Fruit fly (Drosophila melanogaster): ENCODE results near the gene Pkd2.
A peak's percentile ranks its signal among the peaks of the same experiment; 100 is the strongest.

Pkd2 gene

dm6 chr2L:12372436-12372835, 25.6 kb upstream of the Pkd2 start (continued):
- TF ChIP-seq CG10979 (tag; optimal IDR thresholded peaks at IDR 0.05) (no peak), exex (tag; optimal IDR thresholded peaks at IDR 0.05) (no peak), hth (optimal IDR thresholded peaks at IDR 0.05) (no peak), CG34376 (GFP tag; optimal IDR thresholded peaks at IDR 0.05) (no peak), bowl (GFP tag; IDR thresholded peaks at IDR 0.05) (no peak), CG13624 (GFP tag; optimal IDR thresholded peaks at IDR 0.05) (no peak), CoRest (tag; optimal IDR thresholded peaks at IDR 0.05) (no peak), Hand (GFP tag; optimal IDR thresholded peaks at IDR 0.05) (no peak), CG6654 (GFP tag; optimal IDR thresholded peaks at IDR 0.05) (no peak), odd (GFP tag; optimal IDR thresholded peaks at IDR 0.05) (peak; percentile 20), cwo (GFP tag; optimal IDR thresholded peaks at IDR 0.05) (peak; percentile 26), Hsf (GFP tag; optimal IDR thresholded peaks at IDR 0.05) (no peak), tll (GFP tag; optimal IDR thresholded peaks at IDR 0.05) (no peak), kay (GFP tag; optimal IDR thresholded peaks at IDR 0.05) (no peak), CG12769 (tag; optimal IDR thresholded peaks at IDR 0.05) (peak; percentile 58), Atf-2 (GFP tag; optimal IDR thresholded peaks at IDR 0.05) (peak; percentile 8), ind (GFP tag; optimal IDR thresholded peaks at IDR 0.05) (no peak), CG6813 (GFP tag; optimal IDR thresholded peaks at IDR 0.05) (peak; percentile 54), al (GFP tag; IDR thresholded peaks at IDR 0.05) (no peak), CG10321 (GFP tag; IDR thresholded peaks at IDR 0.05) (0 out of 2 replicates have a peak, but pooled peaks have one; percentile 18), Drgx (GFP tag; IDR thresholded peaks at IDR 0.05) (no peak), lab (GFP tag; optimal IDR thresholded peaks at IDR 0.05) (peak; percentile 83), Dip2 (GFP tag; IDR thresholded peaks at IDR 0.05) (no peak), Asciz (GFP tag; optimal IDR thresholded peaks at IDR 0.05) (peak; percentile 35), Dip3 (GFP tag; optimal IDR thresholded peaks at IDR 0.05) (no peak), crp (GFP tag; optimal IDR thresholded peaks at IDR 0.05) (no peak), BtbVII (GFP tag; optimal IDR thresholded peaks at IDR 0.05) (peak; percentile 17), chn (GFP tag; optimal IDR thresholded peaks at IDR 0.05) (no peak), PHDP (tag; optimal IDR thresholded peaks at IDR 0.05) (peak; percentile 54), Bteb2 (GFP tag; optimal IDR thresholded peaks at IDR 0.05) (peak; percentile 11), ham (GFP tag; IDR thresholded peaks at IDR 0.05) (no peak), CG4820 (GFP tag; optimal IDR thresholded peaks at IDR 0.05) (no peak), CG10209 (GFP tag; optimal IDR thresholded peaks at IDR 0.05) (peak; percentile 51), CG31224 (GFP tag; IDR thresholded peaks at IDR 0.05) (no peak), TFAM (GFP tag; optimal IDR thresholded peaks at IDR 0.05) (no peak), CG5180 (GFP tag; optimal IDR thresholded peaks at IDR 0.05) (no peak), Eip74EF (GFP tag; optimal IDR thresholded peaks at IDR 0.05) (no peak), Dref (GFP tag; IDR thresholded peaks at IDR 0.05) (no peak), tin (GFP tag; optimal IDR thresholded peaks at IDR 0.05) (no peak), sqz (GFP tag; optimal IDR thresholded peaks at IDR 0.05) (no peak), hb (GFP tag; IDR thresholded peaks at IDR 0.05; ENCODE audit: partially characterized antibody) (no peak), HLH54F (GFP tag; optimal IDR thresholded peaks at IDR 0.05) (no peak), sug (tag; optimal IDR thresholded peaks at IDR 0.05) (no peak), CG18764 (GFP tag; optimal IDR thresholded peaks at IDR 0.05) (peak; percentile 40), CG16815 (GFP tag; optimal IDR thresholded peaks at IDR 0.05) (no peak), dpn (GFP tag; optimal IDR thresholded peaks at IDR 0.05) (peak in 1 of 2 experiments; percentile 8), Fer1 (GFP tag; optimal IDR thresholded peaks at IDR 0.05) (peak; percentile 65), bcd (GFP tag; optimal IDR thresholded peaks at IDR 0.05) (peak; percentile 12), gsb (GFP tag; IDR thresholded peaks at IDR 0.05) (no peak), Dp (GFP tag; optimal IDR thresholded peaks at IDR 0.05) (no peak), Abd-B (GFP tag; optimal IDR thresholded peaks at IDR 0.05) (no peak)

Data from whole organism, embryonic.